Fruit fly (Drosophila melanogaster) whole organism, wandering third instar larva: ENCODE data around the gene Mondo.

ENCODE experiments used
- Abd-B ChIP-seq: fragments of >200 bp; optimal IDR thresholded peaks from 2 replicates; lab custom pipeline; 2017; ENCODE audit warnings: missing biosample characterization, missing genetic modification characterization
- CG32264 ChIP-seq: fragments of 200-800 bp; sonication (Bioruptor generic); optimal IDR thresholded peaks from 2 replicates; lab custom pipeline; 2016; ENCODE audit warnings: missing biosample characterization, missing genetic modification characterization
- CG9705 ChIP-seq: fragments of 200-800 bp; sonication (Bioruptor generic); optimal IDR thresholded peaks from 2 replicates; lab custom pipeline; 2018; ENCODE audit warnings: missing biosample characterization, mild to moderate bottlenecking, missing genetic modification characterization
- CrebA ChIP-seq: fragments of 200-800 bp; sonication (Bioruptor generic); optimal IDR thresholded peaks from 2 replicates; lab custom pipeline; 2016; ENCODE audit warnings: missing biosample characterization, mild to moderate bottlenecking, missing genetic modification characterization, borderline replicate concordance
- Dfd ChIP-seq: fragments of >200 bp; optimal IDR thresholded peaks from 2 replicates; lab custom pipeline; 2017; ENCODE audit warnings: missing biosample characterization, missing genetic modification characterization
- Dif ChIP-seq: fragments of 200-275, 200-300 bp; sonication (Bioruptor generic); optimal IDR thresholded peaks from 2 replicates; lab custom pipeline; 2018; ENCODE audit warnings: missing biosample characterization, missing genetic modification characterization; ENCODE audit not compliant: partially characterized antibody
- GATAd ChIP-seq: sonication (Bioruptor generic); optimal IDR thresholded peaks from 2 replicates; lab custom pipeline; 2016; ENCODE audit warnings: missing biosample characterization, missing genetic modification characterization
- HLH106 ChIP-seq: fragments of 200-800 bp; optimal IDR thresholded peaks from 3 replicates; lab custom pipeline; 2019; ENCODE audit warnings: missing biosample characterization, mild to moderate bottlenecking, missing genetic modification characterization, moderate library complexity
- Hnf4 ChIP-seq: fragments of 200-800 bp; sonication (Bioruptor generic); optimal IDR thresholded peaks from 2 replicates; lab custom pipeline; 2016; ENCODE audit warnings: missing biosample characterization, mild to moderate bottlenecking, missing genetic modification characterization
- Hr78 ChIP-seq: fragments of >200 bp; optimal IDR thresholded peaks from 2 replicates; lab custom pipeline; 2017; ENCODE audit warnings: missing biosample characterization, missing genetic modification characterization
- Hr83 ChIP-seq: fragments of 200-300 bp; sonication (Bioruptor generic); optimal IDR thresholded peaks from 2 replicates; lab custom pipeline; 2016; ENCODE audit warnings: missing biosample characterization, mild to moderate bottlenecking, missing genetic modification characterization, moderate library complexity; ENCODE audit not compliant: poor library complexity, severe bottlenecking
- Jra ChIP-seq: sonication (Bioruptor generic); optimal IDR thresholded peaks from 2 replicates; lab custom pipeline; 2016; ENCODE audit warnings: missing biosample characterization, missing genetic modification characterization
- Mio ChIP-seq: sonication (Bioruptor generic); optimal IDR thresholded peaks from 2 replicates; lab custom pipeline; 2016; ENCODE audit warnings: missing biosample characterization, missing genetic modification characterization
- Myc ChIP-seq: fragments of >200 bp; optimal IDR thresholded peaks from 2 replicates; lab custom pipeline; 2017
- N ChIP-seq: fragments of >200 bp; optimal IDR thresholded peaks from 2 replicates; lab custom pipeline; 2018; ENCODE audit warnings: missing biosample characterization, missing external identifiers, missing genetic modification characterization
- OdsH ChIP-seq: fragments of 200-800 bp; sonication (Bioruptor generic); optimal IDR thresholded peaks from 2 replicates; lab custom pipeline; 2016; ENCODE audit warnings: missing biosample characterization, mild to moderate bottlenecking, missing genetic modification characterization
- Rel ChIP-seq, 2 experiments: fragments of 200-800 bp; sonication (Bioruptor generic) in 1 of 2; optimal IDR thresholded peaks; 2 replicates in 1 of 2; 3 replicates in 1 of 2; lab custom pipeline; 2016 to 2019; ENCODE audit warnings: mild to moderate bottlenecking in 2 of 2, missing biosample characterization in 2 of 2, missing genetic modification characterization in 2 of 2, moderate library complexity in 1 of 2
- Sp1 ChIP-seq: fragments of 200-800 bp; sonication (Bioruptor generic); optimal IDR thresholded peaks from 3 replicates; lab custom pipeline; 2019; ENCODE audit warnings: missing biosample characterization, mild to moderate bottlenecking, missing genetic modification characterization, moderate library complexity
- Vsx2 ChIP-seq: fragments of 200-300, 225-300 bp; sonication (Bioruptor generic); optimal IDR thresholded peaks from 2 replicates; lab custom pipeline; 2018; ENCODE audit warnings: missing biosample characterization, missing genetic modification characterization; ENCODE audit not compliant: partially characterized antibody
- br ChIP-seq: fragments of 200-800 bp; sonication (Bioruptor generic); optimal IDR thresholded peaks from 2 replicates; lab custom pipeline; 2016; ENCODE audit warnings: missing biosample characterization, missing genetic modification characterization
- brk ChIP-seq: fragments of 200-800 bp; sonication (Bioruptor generic); optimal IDR thresholded peaks from 2 replicates; lab custom pipeline; 2016; ENCODE audit warnings: missing biosample characterization, mild to moderate bottlenecking, missing genetic modification characterization
- dl ChIP-seq, 2 experiments: fragments of 175-275, 200-275 bp in 1 of 2; fragments of 200-275 bp in 1 of 2; sonication (Bioruptor generic); optimal IDR thresholded peaks; lab custom pipeline; 2018; ENCODE audit warnings: mild to moderate bottlenecking in 2 of 2, missing biosample characterization in 2 of 2, missing genetic modification characterization in 2 of 2, moderate library complexity in 2 of 2; ENCODE audit not compliant: partially characterized antibody in 2 of 2, insufficient read depth in 1 of 2
- dmrt93B ChIP-seq: fragments of 200-800 bp; sonication (Bioruptor generic); optimal IDR thresholded peaks from 2 replicates; lab custom pipeline; 2018; ENCODE audit warnings: missing biosample characterization, mild to moderate bottlenecking, missing genetic modification characterization
- dsf ChIP-seq: sonication (Bioruptor generic); optimal IDR thresholded peaks from 2 replicates; lab custom pipeline; 2016; ENCODE audit warnings: missing biosample characterization, missing genetic modification characterization, borderline replicate concordance
- ey ChIP-seq: fragments of 200-800 bp; sonication (Bioruptor generic); optimal IDR thresholded peaks from 2 replicates; lab custom pipeline; 2016; ENCODE audit warnings: missing biosample characterization, missing genetic modification characterization
- foxo ChIP-seq, 2 experiments: fragments of 200-800 bp; sonication (Bioruptor generic); optimal IDR thresholded peaks; 2 replicates in 1 of 2; 3 replicates in 1 of 2; lab custom pipeline; 2016 to 2017; ENCODE audit warnings: missing biosample characterization in 2 of 2, missing genetic modification characterization in 2 of 2
- fru ChIP-seq: fragments of 200-800 bp; sonication (Bioruptor generic); optimal IDR thresholded peaks from 3 replicates; lab custom pipeline; 2016; ENCODE audit warnings: missing biosample characterization, mild to moderate bottlenecking, missing genetic modification characterization
- h ChIP-seq: fragments of 200-800 bp; sonication (Bioruptor generic); optimal IDR thresholded peaks from 3 replicates; lab custom pipeline; 2016; ENCODE audit warnings: missing biosample characterization, mild to moderate bottlenecking, missing genetic modification characterization
- jim ChIP-seq: fragments of 175-275, 200-325 bp; sonication (Bioruptor generic); optimal IDR thresholded peaks from 2 replicates; lab custom pipeline; 2016; ENCODE audit warnings: missing biosample characterization, mild to moderate bottlenecking, missing genetic modification characterization
- lola ChIP-seq: fragments of >200 bp; optimal IDR thresholded peaks from 2 replicates; lab custom pipeline; 2017; ENCODE audit warnings: missing biosample characterization, missing genetic modification characterization
- pan ChIP-seq: fragments of >200 bp; optimal IDR thresholded peaks from 2 replicates; lab custom pipeline; 2017
- psq ChIP-seq: fragments of 200-800 bp; sonication (Bioruptor generic); optimal IDR thresholded peaks from 3 replicates; lab custom pipeline; 2017; ENCODE audit warnings: missing biosample characterization, mild to moderate bottlenecking, missing genetic modification characterization, moderate library complexity
- rgr ChIP-seq: fragments of 200-800 bp; sonication (Bioruptor generic); optimal IDR thresholded peaks from 3 replicates; lab custom pipeline; 2016; ENCODE audit warnings: missing biosample characterization, mild to moderate bottlenecking, missing genetic modification characterization
- sage ChIP-seq: fragments of 200-800 bp; sonication (Bioruptor generic); optimal IDR thresholded peaks from 2 replicates; lab custom pipeline; 2016; ENCODE audit warnings: missing biosample characterization, mild to moderate bottlenecking, missing genetic modification characterization
- sv ChIP-seq: fragments of 200-800 bp; sonication (Bioruptor generic); optimal IDR thresholded peaks from 3 replicates; lab custom pipeline; 2016; ENCODE audit warnings: missing biosample characterization, missing genetic modification characterization
- tai ChIP-seq: sonication (Bioruptor generic); optimal IDR thresholded peaks from 2 replicates; lab custom pipeline; 2016; ENCODE audit warnings: missing biosample characterization, missing genetic modification characterization
- usp ChIP-seq: fragments of >200 bp; optimal IDR thresholded peaks from 2 replicates; lab custom pipeline; 2017; ENCODE audit warnings: missing biosample characterization, missing genetic modification characterization
- woc ChIP-seq: sonication (Bioruptor generic); optimal IDR thresholded peaks from 2 replicates; lab custom pipeline; 2016; ENCODE audit warnings: missing biosample characterization, mild to moderate bottlenecking, missing genetic modification characterization

Mondo gene

dm6 chr2L:21237048-21237747 lies 72.7 kb downstream of the Mondo start, which contains the start of gene Hr39:
Gene Hr39 (plus strand): TSS chr2L:21237250.
- TF ChIP-seq Dfd (GFP tag; lab: Kevin White, UChicago), result no peak
- TF ChIP-seq dl (GFP tag; optimal IDR thresholded peaks at IDR 0.05; lab: Kevin White, UChicago; ENCODE audit: insufficient read depth in 1 of 2, partially characterized antibody in 2 of 2), result peak in 1 of 2 experiments; percentile 21
- no peak for TF ChIP-seq ey
- peak; percentile 18 for TF ChIP-seq HLH106 (tag; lab: Kevin White, UChicago)
- no peak for TF ChIP-seq lola (GFP tag; lab: Kevin White, UChicago)
- no peak for TF ChIP-seq rgr
- no peak for TF ChIP-seq Hnf4 (GFP tag; lab: Kevin White, UChicago)
- no peak for TF ChIP-seq usp (GFP tag; lab: Kevin White, UChicago)
- TF ChIP-seq fru (GFP tag; lab: Kevin White, UChicago), result peak; percentile 4
- TF ChIP-seq Myc, result peak; percentile 1
- no peak for TF ChIP-seq sage (GFP tag; lab: Kevin White, UChicago)
- TF ChIP-seq sv (GFP tag; lab: Kevin White, UChicago), result no peak
- TF ChIP-seq br (GFP tag; lab: Kevin White, UChicago), result no peak
- no peak for TF ChIP-seq CrebA (GFP tag; lab: Kevin White, UChicago)
- peak; percentile 16 for TF ChIP-seq OdsH
- TF ChIP-seq Hr78, result no peak
- TF ChIP-seq CG9705 (GFP tag; lab: Kevin White, UChicago), result no peak
- no peak for TF ChIP-seq h
- no peak for TF ChIP-seq CG32264
- TF ChIP-seq dsf (GFP tag; lab: Kevin White, UChicago), result no peak
- TF ChIP-seq Abd-B (GFP tag; lab: Kevin White, UChicago), result no peak
- no peak for TF ChIP-seq GATAd
- TF ChIP-seq Rel (GFP tag; optimal IDR thresholded peaks at IDR 0.05; lab: Kevin White, UChicago), result no peak
- TF ChIP-seq Rel (tag; optimal IDR thresholded peaks at IDR 0.05; lab: Kevin White, UChicago), result peak; percentile 38
- no peak for TF ChIP-seq dmrt93B (GFP tag; lab: Kevin White, UChicago)
- no peak for TF ChIP-seq tai (GFP tag; lab: Kevin White, UChicago)
- TF ChIP-seq N (GFP tag; lab: Kevin White, UChicago), result no peak
- no peak for TF ChIP-seq brk (GFP tag; lab: Kevin White, UChicago)
- TF ChIP-seq foxo (GFP tag; optimal IDR thresholded peaks at IDR 0.05; lab: Kevin White, UChicago), result no peak
- TF ChIP-seq jim (GFP tag; lab: Kevin White, UChicago), result no peak
- TF ChIP-seq pan (lab: Kevin White, UChicago), result no peak
- TF ChIP-seq Hr83 (GFP tag; lab: Kevin White, UChicago), result peak; percentile 85
- TF ChIP-seq psq, result no peak
- no peak for TF ChIP-seq Sp1 (GFP tag; lab: Kevin White, UChicago)
- TF ChIP-seq Dif (GFP tag; lab: Kevin White, UChicago), result peak; percentile 24
- TF ChIP-seq Vsx2 (GFP tag; lab: Kevin White, UChicago), result peak; percentile 53
- TF ChIP-seq Jra (GFP tag; lab: Kevin White, UChicago), result no peak
- no peak for TF ChIP-seq woc (GFP tag; lab: Kevin White, UChicago)
- TF ChIP-seq Mio (GFP tag; lab: Kevin White, UChicago), result no peak

dm6 chr2L:21236633-21237032 lies 73.2 kb downstream of the Mondo start, which contains the start of gene CG31626:
Gene CG31626 (minus strand): TSS chr2L:21236733.
- TF ChIP-seq Dif (GFP tag; lab: Kevin White, UChicago) (no peak), GATAd (no peak), dl (GFP tag; optimal IDR thresholded peaks at IDR 0.05; lab: Kevin White, UChicago; ENCODE audit: insufficient read depth in 1 of 2, partially characterized antibody in 2 of 2) (no peak), CG9705 (GFP tag; lab: Kevin White, UChicago) (no peak), N (GFP tag; lab: Kevin White, UChicago) (no peak), foxo (GFP tag; optimal IDR thresholded peaks at IDR 0.05; lab: Kevin White, UChicago) (no peak), CG32264 (no peak), Rel (GFP tag; optimal IDR thresholded peaks at IDR 0.05; lab: Kevin White, UChicago) (no peak), Rel (tag; optimal IDR thresholded peaks at IDR 0.05; lab: Kevin White, UChicago) (no peak), Mio (GFP tag; lab: Kevin White, UChicago) (no peak), Jra (GFP tag; lab: Kevin White, UChicago) (no peak), pan (lab: Kevin White, UChicago) (no peak), HLH106 (tag; lab: Kevin White, UChicago) (no peak), ey (no peak), Dfd (GFP tag; lab: Kevin White, UChicago) (no peak), Hr83 (GFP tag; lab: Kevin White, UChicago) (no peak)
- TF ChIP-seq, all 38 proteins: peak for 0
